Fruit fly (Drosophila melanogaster) whole organism, embryonic: ENCODE data around the gene CG11307.

Experiments
- Atf3 ChIP-seq: fragments of 200-800 bp; sonication (Bioruptor generic); optimal IDR thresholded peaks from 3 replicates; lab custom pipeline; 2016; ENCODE audit warnings: missing biosample characterization, missing genetic modification characterization
- Awh ChIP-seq: fragments of 200-800 bp; sonication (Bioruptor generic); IDR thresholded peaks from 2 replicates; pipeline ENCODE4, ENCODE4 v1.3.6; 2022; ENCODE audit warnings: missing biosample characterization, missing genetic modification characterization
- BEAF-32 ChIP-seq: fragments of 200-800 bp; sonication (Bioruptor generic); optimal IDR thresholded peaks from 3 replicates; lab custom pipeline; 2017; ENCODE audit warnings: missing biosample characterization, missing genetic modification characterization, mild to moderate bottlenecking, moderate library complexity, missing genetic modification reagents
- Bgb ChIP-seq: fragments of 200-800 bp; sonication (Bioruptor generic); IDR thresholded peaks from 2 replicates; pipeline ENCODE4 v1.3.6; 2022; ENCODE audit warnings: missing biosample characterization, missing genetic modification characterization; ENCODE audit not compliant: partially characterized antibody
- CG10543 ChIP-seq: fragments of 200-800 bp; sonication (Bioruptor generic); optimal IDR thresholded peaks from 3 replicates; lab custom pipeline; 2017; ENCODE audit warnings: missing biosample characterization, mild to moderate bottlenecking, missing genetic modification characterization, moderate library complexity
- CG10979 ChIP-seq: fragments of 200-800 bp; sonication (Bioruptor generic); optimal IDR thresholded peaks from 2 replicates; lab custom pipeline; 2018; ENCODE audit warnings: missing biosample characterization, mild to moderate bottlenecking, missing genetic modification characterization, moderate library complexity
- CG11398 ChIP-seq: fragments of 200-800 bp; sonication (Bioruptor generic); optimal IDR thresholded peaks from 2 replicates; lab custom pipeline; 2016; ENCODE audit warnings: missing biosample characterization, missing genetic modification characterization
- CG12104 ChIP-seq: fragments of 200-800 bp; sonication (Bioruptor generic); optimal IDR thresholded peaks from 3 replicates; lab custom pipeline; 2016; ENCODE audit warnings: missing biosample characterization, missing genetic modification characterization
- CG13287 ChIP-seq: fragments of 200-800 bp; sonication (Bioruptor generic); IDR thresholded peaks from 2 replicates; pipeline ENCODE4 v1.3.6; 2022; ENCODE audit warnings: missing biosample characterization, missing genetic modification characterization; ENCODE audit not compliant: partially characterized antibody
- CG14710 ChIP-seq: fragments of 200-800 bp; sonication (Bioruptor generic); optimal IDR thresholded peaks from 3 replicates; lab custom pipeline; 2019; ENCODE audit warnings: missing biosample characterization, mild to moderate bottlenecking, missing genetic modification characterization, moderate library complexity
- CG15514 ChIP-seq: fragments of 200-800 bp; sonication (Bioruptor generic); optimal IDR thresholded peaks from 3 replicates; lab custom pipeline; 2017; ENCODE audit warnings: missing biosample characterization, missing genetic modification characterization, mild to moderate bottlenecking, moderate library complexity, missing genetic modification reagents
- CG18619 ChIP-seq: fragments of 200-800 bp; sonication (Bioruptor generic); optimal IDR thresholded peaks from 3 replicates; lab custom pipeline; 2017; ENCODE audit warnings: missing biosample characterization, mild to moderate bottlenecking, missing genetic modification characterization
- CG2116 ChIP-seq: fragments of 200-800 bp; sonication (Bioruptor generic); optimal IDR thresholded peaks from 3 replicates; lab custom pipeline; 2018; ENCODE audit warnings: missing biosample characterization, mild to moderate bottlenecking, missing genetic modification characterization
- CG30020 ChIP-seq: fragments of 200-800 bp; optimal IDR thresholded peaks from 2 replicates; lab custom pipeline; 2019; ENCODE audit warnings: missing biosample characterization, mild to moderate bottlenecking, missing genetic modification characterization, moderate library complexity
- CG3281 ChIP-seq: fragments of 200-800 bp; sonication (Bioruptor generic); optimal IDR thresholded peaks from 3 replicates; lab custom pipeline; 2017; ENCODE audit warnings: missing biosample characterization, mild to moderate bottlenecking, missing genetic modification characterization
- CG42726 ChIP-seq: fragments of 200-800 bp; sonication (Bioruptor generic); IDR thresholded peaks from 2 replicates; pipeline ENCODE4 v1.3.6; 2022; ENCODE audit warnings: missing biosample characterization, missing genetic modification characterization; ENCODE audit not compliant: partially characterized antibody
- CG4424 ChIP-seq: fragments of 200-800 bp; sonication (Bioruptor generic); optimal IDR thresholded peaks from 3 replicates; lab custom pipeline; 2016; ENCODE audit warnings: missing biosample characterization, missing genetic modification characterization
- CG4707 ChIP-seq: fragments of 200-800 bp; sonication (Bioruptor generic); optimal IDR thresholded peaks from 2 replicates; lab custom pipeline; 2018; ENCODE audit warnings: missing biosample characterization, mild to moderate bottlenecking, missing genetic modification characterization, moderate library complexity
- CG5180 ChIP-seq: fragments of 200-800 bp; sonication (Bioruptor generic); optimal IDR thresholded peaks from 3 replicates; lab custom pipeline; 2017; ENCODE audit warnings: missing biosample characterization, missing genetic modification characterization, mild to moderate bottlenecking, moderate library complexity, missing genetic modification reagents
- CG7372 ChIP-seq: fragments of 200-800 bp; sonication (Bioruptor generic); IDR thresholded peaks from 2 replicates; pipeline ENCODE4 v1.3.6; 2022; ENCODE audit warnings: missing biosample characterization, missing genetic modification characterization
- CG8290 ChIP-seq, 3 experiments: fragments of 200-800 bp; sonication (Bioruptor generic); optimal IDR thresholded peaks; 2 replicates each; lab custom pipeline; 2016 to 2019; ENCODE audit warnings: missing biosample characterization in 3 of 3, missing genetic modification characterization in 3 of 3, mild to moderate bottlenecking in 2 of 3, moderate library complexity in 1 of 3
- CTCF ChIP-seq: fragments of 200-800 bp; sonication (Bioruptor generic); optimal IDR thresholded peaks from 2 replicates; lab custom pipeline; 2017; ENCODE audit warnings: missing biosample characterization, mild to moderate bottlenecking, missing genetic modification characterization, moderate library complexity
- Gsc ChIP-seq: fragments of 200-800 bp; sonication (Bioruptor generic); IDR thresholded peaks from 2 replicates; pipeline ENCODE4 v1.3.6; 2022; ENCODE audit warnings: missing biosample characterization, missing genetic modification characterization
- Meics ChIP-seq: fragments of 200-800 bp; sonication (Bioruptor generic); optimal IDR thresholded peaks from 2 replicates; lab custom pipeline; 2017; ENCODE audit warnings: missing biosample characterization, mild to moderate bottlenecking, missing genetic modification characterization
- NC2β ChIP-seq: fragments of 200-800 bp; sonication (Bioruptor generic); optimal IDR thresholded peaks from 2 replicates; lab custom pipeline; 2016; ENCODE audit warnings: missing biosample characterization, missing genetic modification characterization
- Opbp ChIP-seq: fragments of 200-800 bp; sonication (Bioruptor generic); IDR thresholded peaks from 3 replicates; pipeline ENCODE4 v1.3.6; 2022; ENCODE audit warnings: missing biosample characterization, missing genetic modification characterization; ENCODE audit not compliant: partially characterized antibody
- Ptx1 ChIP-seq: fragments of 200-800 bp; sonication (Bioruptor generic); IDR thresholded peaks from 2 replicates; pipeline ENCODE4 v1.3.6; 2022; ENCODE audit warnings: missing biosample characterization, missing genetic modification characterization
- Spps ChIP-seq: fragments of 200-800 bp; sonication (Bioruptor generic); optimal IDR thresholded peaks from 2 replicates; lab custom pipeline; 2018; ENCODE audit warnings: missing biosample characterization, mild to moderate bottlenecking, missing genetic modification characterization
- az2 ChIP-seq: fragments of 200-800 bp; sonication (Bioruptor generic); optimal IDR thresholded peaks from 3 replicates; lab custom pipeline; 2016; ENCODE audit warnings: missing biosample characterization, missing genetic modification characterization
- crc ChIP-seq: fragments of 200-800 bp; sonication (Bioruptor generic); optimal IDR thresholded peaks from 2 replicates; lab custom pipeline; 2016; ENCODE audit warnings: missing biosample characterization, missing genetic modification characterization
- dmrt11E ChIP-seq: fragments of 200-800 bp; sonication (Bioruptor generic); optimal IDR thresholded peaks from 3 replicates; lab custom pipeline; 2018; ENCODE audit warnings: missing biosample characterization, mild to moderate bottlenecking, missing genetic modification characterization, moderate library complexity
- dysf ChIP-seq: fragments of 200-800 bp; sonication (Bioruptor generic); IDR thresholded peaks from 3 replicates; pipeline ENCODE4 v1.3.6; 2022; ENCODE audit warnings: missing biosample characterization, missing genetic modification characterization
- eyg ChIP-seq: fragments of 200-800 bp; sonication (Bioruptor generic); optimal IDR thresholded peaks from 3 replicates; lab custom pipeline; 2016; ENCODE audit warnings: missing biosample characterization, missing genetic modification characterization
- gfzf ChIP-seq: fragments of 200-800 bp; sonication (Bioruptor generic); optimal IDR thresholded peaks from 2 replicates; lab custom pipeline; 2016; ENCODE audit warnings: missing biosample characterization, mild to moderate bottlenecking, missing genetic modification characterization, moderate library complexity
- grau ChIP-seq: fragments of 200-800 bp; optimal IDR thresholded peaks from 3 replicates; lab custom pipeline; 2019; ENCODE audit warnings: missing biosample characterization, mild to moderate bottlenecking, missing genetic modification characterization, moderate library complexity
- jigr1 ChIP-seq: fragments of 200-800 bp; sonication (Bioruptor generic); IDR thresholded peaks from 3 replicates; pipeline ENCODE4 v1.3.6; 2022; ENCODE audit warnings: missing biosample characterization, missing genetic modification characterization
- kah ChIP-seq: fragments of 200-800 bp; sonication (Bioruptor generic); optimal IDR thresholded peaks from 2 replicates; lab custom pipeline; 2018; ENCODE audit warnings: missing biosample characterization, mild to moderate bottlenecking, missing genetic modification characterization
- knrl ChIP-seq: fragments of 200-800 bp; sonication (Bioruptor generic); IDR thresholded peaks from 3 replicates; pipeline ENCODE4 v1.3.6; 2022; ENCODE audit warnings: missing biosample characterization, missing genetic modification characterization; ENCODE audit not compliant: partially characterized antibody
- lilli ChIP-seq: fragments of 200-800 bp; sonication (Bioruptor generic); optimal IDR thresholded peaks from 3 replicates; lab custom pipeline; 2016; ENCODE audit warnings: missing biosample characterization, missing genetic modification characterization
- mam ChIP-seq: fragments of 200-800 bp; sonication (Bioruptor generic); optimal IDR thresholded peaks from 3 replicates; lab custom pipeline; 2016; ENCODE audit warnings: missing biosample characterization, missing genetic modification characterization
- mld ChIP-seq: fragments of 200-800 bp; sonication (Bioruptor generic); IDR thresholded peaks from 3 replicates; pipeline ENCODE4 v1.3.6; 2022; ENCODE audit warnings: missing biosample characterization, missing genetic modification characterization; ENCODE audit not compliant: partially characterized antibody
- ranshi ChIP-seq: fragments of 200-800 bp; sonication (Bioruptor generic); IDR thresholded peaks from 2 replicates; pipeline ENCODE4 v1.3.6; 2022; ENCODE audit warnings: missing biosample characterization, missing genetic modification characterization
- repo ChIP-seq: fragments of 200-800 bp; sonication (Bioruptor generic); optimal IDR thresholded peaks from 2 replicates; lab custom pipeline; 2016; ENCODE audit warnings: missing biosample characterization, missing genetic modification characterization
- row ChIP-seq: fragments of 200-800 bp; sonication (Bioruptor generic); IDR thresholded peaks from 3 replicates; pipeline ENCODE4 v1.3.6; 2022; ENCODE audit warnings: missing biosample characterization, missing genetic modification characterization
- scrt ChIP-seq: fragments of 200-800 bp; sonication (Bioruptor generic); optimal IDR thresholded peaks from 2 replicates; lab custom pipeline; 2018; ENCODE audit warnings: missing biosample characterization, mild to moderate bottlenecking, missing genetic modification characterization, moderate library complexity
- ssp ChIP-seq: fragments of 200-800 bp; sonication (Bioruptor generic); IDR thresholded peaks from 2 replicates; pipeline ENCODE4 v1.3.6; 2022; ENCODE audit warnings: missing biosample characterization, missing genetic modification characterization
- sug ChIP-seq: fragments of 200-800 bp; optimal IDR thresholded peaks from 2 replicates; lab custom pipeline; 2019; ENCODE audit warnings: missing biosample characterization, mild to moderate bottlenecking, missing genetic modification characterization, moderate library complexity
- tgo ChIP-seq: fragments of 200-800 bp; sonication (Bioruptor generic); IDR thresholded peaks from 3 replicates; pipeline ENCODE4 v1.3.6; 2022; ENCODE audit warnings: missing biosample characterization, missing genetic modification characterization
- trem ChIP-seq: fragments of 200-800 bp; optimal IDR thresholded peaks from 3 replicates; lab custom pipeline; 2019; ENCODE audit warnings: missing biosample characterization, mild to moderate bottlenecking, missing genetic modification characterization, moderate library complexity
- wor ChIP-seq: fragments of 200-800 bp; sonication (Bioruptor generic); IDR thresholded peaks from 2 replicates; pipeline ENCODE4 v1.3.6; 2022; ENCODE audit warnings: missing biosample characterization, missing genetic modification characterization
- zfh1 ChIP-seq: fragments of 200-800 bp; sonication (Bioruptor generic); IDR thresholded peaks from 3 replicates; pipeline ENCODE4 v1.3.6; 2022; ENCODE audit warnings: missing biosample characterization, missing genetic modification characterization

The CG11307 gene

dm6 chr3L:21634152-21634689, 16.8 kb downstream of the CG11307 start, which contains the start of gene MED1 (continued):
- TF ChIP-seq CG18619 (GFP tag; lab: Kevin White, UChicago) = no peak
- no peak for TF ChIP-seq CG4424
- TF ChIP-seq CG4707 (GFP tag; lab: Kevin White, UChicago) = no peak
- no peak for TF ChIP-seq CG5180
- no peak for TF ChIP-seq zfh1 (GFP tag; lab: Robert Waterston, UW)
- TF ChIP-seq ssp = peak; percentile 93
- TF ChIP-seq CG2116 (GFP tag; lab: Kevin White, UChicago) = no peak
- TF ChIP-seq scrt (GFP tag; lab: Kevin White, UChicago) = no peak
- peak; percentile 5 for TF ChIP-seq dmrt11E (tag; lab: Kevin White, UChicago)
- TF ChIP-seq Ptx1 (GFP tag; lab: Robert Waterston, UW) = peak; percentile 16; the same call in 1 of the 2 replicates
- TF ChIP-seq sug = peak; percentile 14
- no peak for TF ChIP-seq Meics
- peak; percentile 54 for TF ChIP-seq BEAF-32 (GFP tag; lab: Kevin White, UChicago)
- peak; percentile 49 for TF ChIP-seq CG15514
- TF ChIP-seq kah (GFP tag; lab: Kevin White, UChicago) = no peak
- TF ChIP-seq Bgb (GFP tag; lab: Robert Waterston, UW) = no peak; the same call in 1 of the 2 replicates
- no peak for TF ChIP-seq CG13287
- TF ChIP-seq knrl (GFP tag; lab: Robert Waterston, UW) = no peak
- TF ChIP-seq CG10543 (GFP tag; lab: Kevin White, UChicago) = no peak
- TF ChIP-seq Awh = no peak
- peak; percentile 92 for TF ChIP-seq CG30020 (tag; lab: Kevin White, UChicago)
- no peak for TF ChIP-seq CG11398 (GFP tag; lab: Kevin White, UChicago)
- TF ChIP-seq dysf (GFP tag; lab: Robert Waterston, UW) = peak; percentile 36; the same call in 1 of the 3 replicates
- peak; percentile 15 for TF ChIP-seq grau (tag; lab: Kevin White, UChicago)
- TF ChIP-seq jigr1 (GFP tag; lab: Robert Waterston, UW) = peak; percentile 33; the same call in 1 of the 3 replicates
- peak; percentile 0 for TF ChIP-seq CG10979 (tag; lab: Kevin White, UChicago)
- peak; percentile 27 for TF ChIP-seq CG14710 (tag; lab: Kevin White, UChicago)
- no peak for TF ChIP-seq NC2β (GFP tag; lab: Kevin White, UChicago)
- no peak for TF ChIP-seq CG42726 (GFP tag; lab: Robert Waterston, UW)
- TF ChIP-seq row (GFP tag; lab: Robert Waterston, UW) = peak; percentile 74
- no peak for TF ChIP-seq eyg (GFP tag; lab: Kevin White, UChicago)
- TF ChIP-seq trem = peak; percentile 29
- no peak for TF ChIP-seq CG12104 (GFP tag; lab: Kevin White, UChicago)
- no peak for TF ChIP-seq Atf3 (GFP tag; lab: Kevin White, UChicago)

- TF ChIP-seq CG3281 (GFP tag; lab: Kevin White, UChicago) (no peak), lilli (GFP tag; lab: Kevin White, UChicago) (no peak), CTCF (GFP tag; lab: Kevin White, UChicago) (no peak), wor (GFP tag; lab: Robert Waterston, UW) (no peak), gfzf (GFP tag; lab: Kevin White, UChicago) (peak; percentile 55), CG7372 (GFP tag; lab: Robert Waterston, UW) (no peak), Spps (tag; lab: Kevin White, UChicago) (no peak), crc (GFP tag; lab: Kevin White, UChicago) (no peak), az2 (no peak), mam (no peak), tgo (GFP tag; lab: Robert Waterston, UW) (no peak), Gsc (GFP tag; lab: Robert Waterston, UW) (no peak), repo (GFP tag; lab: Kevin White, UChicago) (no peak), mld (GFP tag; lab: Robert Waterston, UW) (no peak), row (GFP tag; lab: Robert Waterston, UW) (peak; percentile 37; the same call in 1 of the 3 replicates), ranshi (GFP tag; lab: Robert Waterston, UW) (no peak), CG8290 (GFP tag; optimal IDR thresholded peaks at IDR 0.05; lab: Kevin White, UChicago) (no peak), CG8290 (tag; optimal IDR thresholded peaks at IDR 0.05; lab: Kevin White, UChicago) (no peak), Opbp (peak; percentile 15; the same call in 1 of the 3 replicates)
Measured at dm6 chr3L:21635208-21635607, 17.8 kb downstream of the CG11307 start, which contains the start of gene ORMDL. ORMDL (plus strand) TSS chr3L:21635305.
